Fruit fly (Drosophila melanogaster): ENCODE results near the gene Dab.

Dab gene

DNA sequence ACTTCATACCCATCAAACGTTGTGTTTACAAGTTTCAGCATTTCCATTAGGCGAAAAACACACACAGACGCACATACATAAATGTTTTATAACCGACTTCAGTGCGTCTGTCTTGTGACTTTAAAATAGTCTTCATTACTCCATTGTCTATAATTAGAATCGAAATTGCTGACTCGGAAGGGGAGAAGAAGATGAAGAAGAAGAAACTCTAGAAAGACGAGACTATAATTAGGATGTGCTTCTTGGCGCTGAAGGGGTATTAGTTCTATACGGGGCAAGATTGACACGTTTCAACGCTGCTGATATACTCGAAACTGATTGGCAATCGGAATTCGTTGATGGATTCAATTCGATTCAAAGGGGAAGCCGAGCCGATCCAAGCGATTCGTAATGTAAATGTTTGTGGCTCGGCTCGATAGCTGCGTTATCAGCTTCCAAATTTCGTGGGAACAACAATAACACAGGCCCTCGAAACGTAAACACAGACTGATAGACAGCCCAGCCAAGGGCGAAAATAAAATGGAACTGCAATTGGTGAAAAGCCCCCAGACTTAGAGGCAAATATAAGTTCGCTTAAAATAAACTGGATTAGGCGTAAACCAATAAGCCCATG, 3.1 kb upstream of the Dab start (continued):
- TF ChIP-seq dmrt11E (tag; optimal IDR thresholded peaks at IDR 0.05) (peak; percentile 2), cg (GFP tag; optimal IDR thresholded peaks at IDR 0.05) (peak; percentile 48), CG17328 (GFP tag; IDR thresholded peaks at IDR 0.05) (0 out of 2 replicates have a peak, but pooled peaks have one; percentile 23)

DNA sequence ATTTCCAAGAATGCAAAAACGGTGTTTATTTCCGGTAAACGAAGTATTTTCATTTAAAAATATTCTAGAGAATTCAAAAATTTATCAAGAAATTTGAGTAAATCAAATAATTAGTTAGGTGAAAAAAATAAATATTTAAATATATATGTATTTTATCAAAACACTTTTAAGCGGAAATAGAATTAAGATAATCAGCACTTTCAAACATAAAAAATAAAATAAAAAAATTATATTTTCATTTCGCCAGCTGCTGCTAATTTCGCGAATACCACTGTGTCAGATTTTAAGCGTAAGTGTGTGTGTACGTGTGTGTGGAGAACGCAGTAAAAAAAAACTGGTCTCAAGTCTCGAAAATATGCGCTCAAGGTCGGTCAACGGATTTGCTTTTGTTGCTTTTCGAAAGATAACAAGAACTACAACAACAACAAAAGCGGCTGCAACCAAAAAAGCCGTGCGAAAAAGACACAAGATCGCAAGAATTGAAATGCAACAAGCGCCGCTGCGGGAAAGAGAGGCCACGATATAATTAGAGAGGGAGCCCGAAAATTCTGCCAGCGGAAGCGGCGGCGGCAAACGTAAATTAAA, 2.2 kb upstream of the Dab start:
- TF ChIP-seq ems (GFP tag; optimal IDR thresholded peaks at IDR 0.05) (no peak), CG9932 (GFP tag; IDR thresholded peaks at IDR 0.05) (peak; percentile 29; the same call in 1 of the 2 replicates), CHES-1-like (GFP tag; optimal IDR thresholded peaks at IDR 0.05) (no peak), vvl (GFP tag; IDR thresholded peaks at IDR 0.05) (peak; percentile 8; the same call in 1 of the 2 replicates), hkb (optimal IDR thresholded peaks at IDR 0.05) (no peak), hkb (GFP tag; IDR thresholded peaks at IDR 0.05) (peak; percentile 23; the same call in 1 of the 2 replicates), Hmr (GFP tag; optimal IDR thresholded peaks at IDR 0.05) (no peak), schlank (tag; optimal IDR thresholded peaks at IDR 0.05) (no peak), CG17802 (tag; optimal IDR thresholded peaks at IDR 0.05) (no peak), ac (GFP tag; optimal IDR thresholded peaks at IDR 0.05) (no peak), sc (optimal IDR thresholded peaks at IDR 0.05) (no peak), sc (GFP tag; optimal IDR thresholded peaks at IDR 0.05) (no peak), ab (GFP tag; optimal IDR thresholded peaks at IDR 0.05) (no peak), luna (GFP tag; optimal IDR thresholded peaks at IDR 0.05) (no peak), pnt (GFP tag; optimal IDR thresholded peaks at IDR 0.05) (no peak), Sox102F (GFP tag; optimal IDR thresholded peaks at IDR 0.05) (no peak), B-H1 (GFP tag; IDR thresholded peaks at IDR 0.05) (no peak), CG32532 (GFP tag; IDR thresholded peaks at IDR 0.05) (peak; percentile 42), CG3163 (GFP tag; optimal IDR thresholded peaks at IDR 0.05) (no peak), HmgZ (tag; optimal IDR thresholded peaks at IDR 0.05) (no peak), CG30403 (GFP tag; optimal IDR thresholded peaks at IDR 0.05) (no peak), dimm (GFP tag; IDR thresholded peaks at IDR 0.05) (no peak), CG10543 (GFP tag; optimal IDR thresholded peaks at IDR 0.05) (no peak), CG13287 (GFP tag; IDR thresholded peaks at IDR 0.05; ENCODE audit: partially characterized antibody) (no peak), slbo (GFP tag; IDR thresholded peaks at IDR 0.05) (peak; percentile 28; the same call in 1 of the 2 replicates), CG33213 (GFP tag; optimal IDR thresholded peaks at IDR 0.05) (no peak), Doc3 (GFP tag; IDR thresholded peaks at IDR 0.05; ENCODE audit: partially characterized antibody) (0 out of 3 replicates have a peak, but pooled peaks have one; percentile 11), sd (tag; optimal IDR thresholded peaks at IDR 0.05) (peak; percentile 22), CG4424 (GFP tag; optimal IDR thresholded peaks at IDR 0.05) (no peak), H2.0 (GFP tag; IDR thresholded peaks at IDR 0.05) (0 out of 2 replicates have a peak, but pooled peaks have one; percentile 2), CG11696 (GFP tag; IDR thresholded peaks at IDR 0.05) (peak; percentile 85), zen (tag; optimal IDR thresholded peaks at IDR 0.05) (no peak), Mad (GFP tag; optimal IDR thresholded peaks at IDR 0.05) (no peak), CG12155 (GFP tag; optimal IDR thresholded peaks at IDR 0.05) (no peak), CG4360 (GFP tag; IDR thresholded peaks at IDR 0.05) (peak; percentile 50; the same call in 1 of the 2 replicates), Abd-B (GFP tag; optimal IDR thresholded peaks at IDR 0.05) (no peak), gem (tag; optimal IDR thresholded peaks at IDR 0.05) (peak; percentile 7), CG31388 (GFP tag; optimal IDR thresholded peaks at IDR 0.05) (no peak), ERR (GFP tag; optimal IDR thresholded peaks at IDR 0.05) (no peak), Adf1 (GFP tag; IDR thresholded peaks at IDR 0.05) (no peak), CG16813 (GFP tag; IDR thresholded peaks at IDR 0.05; ENCODE audit: partially characterized antibody) (0 out of 3 replicates have a peak, but pooled peaks have one; percentile 11), Rfx (GFP tag; IDR thresholded peaks at IDR 0.05) (peak; percentile 49), jing (GFP tag; optimal IDR thresholded peaks at IDR 0.05) (no peak), Side (GFP tag; optimal IDR thresholded peaks at IDR 0.05) (no peak), CG1529 (GFP tag; optimal IDR thresholded peaks at IDR 0.05) (no peak)
